Fruit fly (Drosophila melanogaster): ENCODE data around the gene Axud1.

Gene Axud1

DNA sequence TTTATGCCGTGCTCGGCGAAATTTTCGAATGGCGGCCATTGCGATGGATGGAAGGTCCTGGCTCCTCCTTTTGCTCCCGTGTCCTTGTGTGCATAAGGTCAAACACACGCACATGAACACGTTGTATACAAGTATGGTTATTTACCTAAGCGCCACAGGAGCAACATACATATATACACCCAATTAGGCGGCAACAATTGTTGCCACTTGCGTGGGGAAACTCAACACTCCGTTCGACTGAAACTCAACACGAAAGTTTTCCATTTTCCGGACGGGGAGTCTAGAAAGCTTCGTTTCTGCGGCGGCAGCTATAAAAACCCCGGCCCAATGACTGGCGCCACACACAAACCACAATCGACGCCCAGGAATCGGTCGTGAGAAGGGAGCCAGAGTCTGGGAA, 26.2 kb downstream of the Axud1 start, which contains the start of gene CG46448:
Gene CG46448 (plus strand): TSS at position 340 of the 400 bp plus-strand sequence.
- TF ChIP-seq D (optimal IDR thresholded peaks at IDR 0.05) = no peak
- no peak for TF ChIP-seq D (GFP tag; optimal IDR thresholded peaks at IDR 0.05)
- no peak for TF ChIP-seq crol (GFP tag; IDR thresholded peaks at IDR 0.05)
- no peak for TF ChIP-seq pnt (GFP tag; optimal IDR thresholded peaks at IDR 0.05)
- TF ChIP-seq HHEX (GFP tag; optimal IDR thresholded peaks at IDR 0.05) = no peak
- TF ChIP-seq HLH4C (GFP tag; IDR thresholded peaks at IDR 0.05; ENCODE audit: partially characterized antibody) = no peak
- no peak for TF ChIP-seq bsh (GFP tag; optimal IDR thresholded peaks at IDR 0.05)
- TF ChIP-seq lab (GFP tag; optimal IDR thresholded peaks at IDR 0.05) = peak; percentile 16
- peak; percentile 78 for TF ChIP-seq Nf-YB (GFP tag; optimal IDR thresholded peaks at IDR 0.05)
- TF ChIP-seq Lim3 (GFP tag; IDR thresholded peaks at IDR 0.05) = 0 out of 2 replicates have a peak, but pooled peaks have one; percentile 7
- TF ChIP-seq dm (GFP tag; optimal IDR thresholded peaks at IDR 0.05) = no peak
- no peak for TF ChIP-seq Hand (GFP tag; optimal IDR thresholded peaks at IDR 0.05)
- no peak for TF ChIP-seq CG2120 (GFP tag; optimal IDR thresholded peaks at IDR 0.05)
- TF ChIP-seq CG18619 (GFP tag; optimal IDR thresholded peaks at IDR 0.05) = no peak
- TF ChIP-seq abd-A (tag; optimal IDR thresholded peaks at IDR 0.05) = no peak
- TF ChIP-seq Nf-YC (tag; optimal IDR thresholded peaks at IDR 0.05) = peak; percentile 87
- TF ChIP-seq Deaf1 (tag; optimal IDR thresholded peaks at IDR 0.05) = peak; percentile 12

DNA sequence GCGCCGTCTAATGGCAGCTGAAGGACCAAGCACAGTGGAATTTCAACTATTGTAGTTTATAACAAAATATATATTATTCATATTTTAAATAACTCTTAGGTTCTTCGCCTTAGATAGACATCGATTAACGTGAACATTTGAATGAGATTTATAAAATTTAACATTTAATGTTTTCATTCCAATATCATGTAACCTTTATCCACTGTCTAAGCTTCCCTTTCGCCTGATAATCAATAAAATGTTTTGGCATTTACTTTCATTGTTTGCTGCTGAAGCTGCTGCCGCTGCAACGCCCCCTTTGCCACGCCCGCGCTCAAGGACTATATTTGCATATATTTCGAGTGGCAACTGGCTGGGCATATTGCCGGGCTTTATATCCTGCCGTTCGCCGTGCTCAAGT, 29.7 kb downstream of the Axud1 start:
- TF ChIP-seq CG6689 (GFP tag; IDR thresholded peaks at IDR 0.05) (0 out of 2 replicates have a peak, but pooled peaks have one; percentile 14), Dad (GFP tag; optimal IDR thresholded peaks at IDR 0.05) (no peak), CG17328 (GFP tag; IDR thresholded peaks at IDR 0.05) (peak; percentile 45; the same call in 1 of the 2 replicates), CG2678 (tag; optimal IDR thresholded peaks at IDR 0.05) (peak; percentile 36), CG7556 (GFP tag; optimal IDR thresholded peaks at IDR 0.05) (peak; percentile 16), Rfx (GFP tag; IDR thresholded peaks at IDR 0.05) (no peak), fd3F (GFP tag; optimal IDR thresholded peaks at IDR 0.05) (no peak), az2 (GFP tag; optimal IDR thresholded peaks at IDR 0.05) (no peak), Ada2b (GFP tag; IDR thresholded peaks at IDR 0.05) (no peak), HLHmδ (GFP tag; optimal IDR thresholded peaks at IDR 0.05) (no peak), Hr51 (GFP tag; optimal IDR thresholded peaks at IDR 0.05) (peak in 1 of 2 experiments; percentile 6), zfh2 (GFP tag; optimal IDR thresholded peaks at IDR 0.05) (no peak), pan (optimal IDR thresholded peaks at IDR 0.05) (no peak), pan (GFP tag; optimal IDR thresholded peaks at IDR 0.05 in 1 of 2, IDR thresholded peaks at IDR 0.05 in 1 of 2) (no peak), CG4404 (GFP tag; IDR thresholded peaks at IDR 0.05) (no peak), sug (tag; optimal IDR thresholded peaks at IDR 0.05) (no peak), row (GFP tag; IDR thresholded peaks at IDR 0.05) (peak; percentile 47; the same call in 2 of the 3 replicates), CG14441 (GFP tag; IDR thresholded peaks at IDR 0.05) (no peak), CG18599 (GFP tag; optimal IDR thresholded peaks at IDR 0.05) (peak; percentile 48), Awh (GFP tag; IDR thresholded peaks at IDR 0.05) (no peak), Dref (GFP tag; IDR thresholded peaks at IDR 0.05) (no peak), sens (GFP tag) (peak; percentile 6), CG4424 (GFP tag; optimal IDR thresholded peaks at IDR 0.05) (no peak), Sox102F (GFP tag; optimal IDR thresholded peaks at IDR 0.05) (peak; percentile 37), CG17361 (GFP tag; IDR thresholded peaks at IDR 0.05) (no peak), MESR4 (GFP tag; optimal IDR thresholded peaks at IDR 0.05) (no peak), Fer1 (GFP tag; optimal IDR thresholded peaks at IDR 0.05) (peak; percentile 18), Xrp1 (GFP tag; IDR thresholded peaks at IDR 0.05) (0 out of 2 replicates have a peak, but pooled peaks have one; percentile 9), CG17359 (tag; optimal IDR thresholded peaks at IDR 0.05) (peak; percentile 7), eyg (GFP tag; optimal IDR thresholded peaks at IDR 0.05) (no peak), lab (GFP tag; optimal IDR thresholded peaks at IDR 0.05) (peak; percentile 35), ara (GFP tag; IDR thresholded peaks at IDR 0.05) (no peak), gem (tag; optimal IDR thresholded peaks at IDR 0.05) (peak; percentile 40), seq (GFP tag; IDR thresholded peaks at IDR 0.05) (no peak), onecut (GFP tag; IDR thresholded peaks at IDR 0.05) (peak; percentile 54)

All from whole organism, embryonic.